Worm (Caenorhabditis elegans): ENCODE results near the gene C17A2.3.

- TF ChIP-seq elt-3 (tag; optimal IDR thresholded peaks at IDR 0.05) (no peak), ces-1 (GFP tag; optimal IDR thresholded peaks at IDR 0.05) (no peak)
Measured at ce11 chrII:3823855-3824254, 19.6 kb upstream of the C17A2.3 start, which contains the start of gene skr-15.

All from whole organism, mixed stage, embryonic.